Worm (Caenorhabditis elegans): ENCODE results near the gene T03E6.9.
A peak's percentile ranks its signal among the peaks of the same experiment; 100 is the strongest.

T03E6.9 gene

DNA sequence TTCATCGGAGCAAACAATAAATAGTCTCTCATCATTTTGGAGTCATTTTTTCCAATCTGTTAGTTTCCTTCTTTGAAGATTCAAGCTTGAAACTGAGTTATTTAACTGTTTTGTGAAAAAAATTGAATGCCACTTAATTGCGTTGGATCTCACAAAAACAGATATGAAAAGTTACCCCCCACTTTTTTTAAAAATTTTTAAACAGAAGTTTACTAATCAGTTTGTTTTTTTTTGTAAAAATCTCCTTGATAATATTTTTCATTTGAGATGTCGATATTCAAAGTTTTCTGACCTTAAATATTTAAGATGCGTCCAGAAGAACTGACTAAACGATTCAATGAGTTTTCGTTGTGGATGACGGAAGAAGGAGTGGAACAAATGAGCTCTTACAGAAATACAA is 5.8 kb upstream of the T03E6.9 start, which contains the start of gene Y32B12C.1:
Y32B12C.1 (plus strand) TSS at position 301 of the 400 bp plus-strand sequence.
- TF ChIP-seq daf-16 (GFP tag; optimal IDR thresholded peaks at IDR 0.05) (no peak), daf-16 (tag; optimal IDR thresholded peaks at IDR 0.05) (peak; percentile 4), spr-1 (tag; optimal IDR thresholded peaks at IDR 0.05) (no peak)

DNA sequence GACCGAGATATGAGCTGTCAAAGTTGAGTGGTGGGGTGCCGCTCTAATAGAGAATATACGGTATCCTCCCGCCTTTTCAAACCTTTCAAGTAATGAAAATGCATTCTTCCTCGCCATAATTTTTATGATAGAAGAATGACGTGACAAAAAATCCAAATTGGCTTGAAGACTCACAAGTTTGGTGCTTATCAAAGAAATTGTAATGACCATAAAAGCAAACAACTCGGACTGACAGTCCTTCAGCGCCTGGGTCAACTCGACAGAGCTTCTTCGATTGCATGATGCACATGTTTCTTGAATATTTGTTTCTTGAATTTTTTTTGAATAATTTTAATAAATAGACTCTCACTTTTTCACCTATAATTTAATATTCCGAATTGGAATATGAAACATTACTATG is 4.9 kb upstream of the T03E6.9 start:
- TF ChIP-seq daf-16 (GFP tag; optimal IDR thresholded peaks at IDR 0.05) (no peak), daf-16 (tag; optimal IDR thresholded peaks at IDR 0.05) (peak; percentile 43), F26F4.8 (GFP tag; conservative IDR thresholded peaks at IDR 0.05) (no peak), madf-5 (GFP tag; IDR thresholded peaks at IDR 0.05) (no peak), php-3 (GFP tag; IDR thresholded peaks at IDR 0.05) (peak; percentile 67), mes-2 (tag; optimal IDR thresholded peaks at IDR 0.05; ENCODE audit: poor library complexity, severe bottlenecking) (no peak), dve-1 (tag; optimal IDR thresholded peaks at IDR 0.05; ENCODE audit: insufficient read depth) (peak; percentile 33), nhr-11 (tag; optimal IDR thresholded peaks at IDR 0.05) (no peak), dmd-6 (GFP tag; IDR thresholded peaks at IDR 0.05) (peak; percentile 66), set-16 (GFP tag; IDR thresholded peaks at IDR 0.05) (no peak), hlh-11 (tag; optimal IDR thresholded peaks at IDR 0.05) (peak; percentile 44), pqm-1 (tag; optimal IDR thresholded peaks at IDR 0.05) (peak; percentile 51), lin-1 (GFP tag; IDR thresholded peaks at IDR 0.05) (no peak), dpl-1 (GFP tag; optimal IDR thresholded peaks at IDR 0.05) (no peak), egl-27 (tag; optimal IDR thresholded peaks at IDR 0.05) (no peak), nhr-111 (GFP tag; optimal IDR thresholded peaks at IDR 0.05) (no peak), zip-2 (tag; optimal IDR thresholded peaks at IDR 0.05) (no peak)

DNA sequence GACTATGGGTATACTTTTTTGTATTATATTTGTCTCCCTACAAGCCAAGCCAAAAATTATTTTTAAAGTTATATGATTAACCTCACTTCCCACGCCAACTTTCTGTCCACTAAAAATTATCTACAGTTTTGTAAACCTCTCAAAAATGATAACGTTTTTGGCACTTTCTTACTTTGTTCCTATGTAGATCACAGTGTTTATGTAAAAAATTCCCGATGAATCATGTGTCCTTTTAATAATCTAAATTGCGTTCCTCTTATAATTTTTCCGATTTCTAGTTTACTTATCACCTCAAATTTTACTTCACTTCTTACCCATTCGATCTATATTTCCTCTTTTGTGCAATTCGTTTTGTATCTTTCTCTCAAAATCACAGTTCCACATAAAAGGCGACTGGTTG is 3.8 kb upstream of the T03E6.9 start:
- TF ChIP-seq nhr-237 (tag; optimal IDR thresholded peaks at IDR 0.05) (no peak), dve-1 (tag; optimal IDR thresholded peaks at IDR 0.05; ENCODE audit: insufficient read depth) (peak; percentile 44), dmd-6 (GFP tag; IDR thresholded peaks at IDR 0.05) (0 out of 2 replicates have a peak, but pooled peaks have one; percentile 12), ctbp-1 (GFP tag; IDR thresholded peaks at IDR 0.05) (no peak), attf-4 (tag; optimal IDR thresholded peaks at IDR 0.05) (no peak), zip-2 (tag; optimal IDR thresholded peaks at IDR 0.05) (no peak), F37D6.2 (tag; optimal IDR thresholded peaks at IDR 0.05) (no peak), mdl-1 (tag; optimal IDR thresholded peaks at IDR 0.05) (no peak), nhr-102 (tag; optimal IDR thresholded peaks at IDR 0.05) (no peak), mxl-2 (GFP tag; conservative IDR thresholded peaks at IDR 0.05) (no peak), nhr-77 (tag; optimal IDR thresholded peaks at IDR 0.05) (peak; percentile 22), ZK337.2 (GFP tag; IDR thresholded peaks at IDR 0.05) (no peak), F10B5.3 (tag; optimal IDR thresholded peaks at IDR 0.05) (no peak), rbr-2 (tag; optimal IDR thresholded peaks at IDR 0.05) (no peak), Y75B8A.6 (GFP tag; IDR thresholded peaks at IDR 0.05) (no peak), mdt-29 (GFP tag; IDR thresholded peaks at IDR 0.05) (no peak), pqm-1 (tag; optimal IDR thresholded peaks at IDR 0.05) (peak; percentile 11), nhr-28 (tag; optimal IDR thresholded peaks at IDR 0.05) (peak; percentile 46), dpl-1 (GFP tag; optimal IDR thresholded peaks at IDR 0.05) (no peak), ZK546.5 (tag; optimal IDR thresholded peaks at IDR 0.05) (no peak), hmg-1.1 (GFP tag; IDR thresholded peaks at IDR 0.05) (no peak), daf-16 (GFP tag; optimal IDR thresholded peaks at IDR 0.05) (no peak), daf-16 (tag; optimal IDR thresholded peaks at IDR 0.05) (peak; percentile 50), lin-15B (tag; optimal IDR thresholded peaks at IDR 0.05) (no peak)

DNA sequence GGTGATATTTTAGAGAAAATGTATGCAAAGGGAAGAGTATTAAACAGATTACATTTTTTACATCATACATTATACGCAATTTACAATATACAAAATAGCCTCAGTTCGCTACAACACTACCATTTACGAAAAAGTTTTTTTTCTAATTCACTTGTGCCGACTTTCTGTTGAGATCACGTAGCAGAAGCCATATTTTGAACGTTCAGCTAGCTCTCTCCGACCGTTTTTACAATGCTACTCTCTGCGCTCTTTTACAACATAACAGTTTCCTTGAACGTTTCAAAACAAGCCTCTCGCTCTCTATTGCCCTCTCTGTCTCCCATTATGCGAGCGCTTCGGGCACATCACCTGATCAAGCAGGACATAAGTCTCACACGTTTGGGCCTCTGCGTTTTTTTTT is 2.6 kb upstream of the T03E6.9 start, which contains the start of gene T03E6.8:
T03E6.8 (minus strand) TSS at position 101 of the 400 bp plus-strand sequence.
- no peak for TF ChIP-seq gei-8 (GFP tag; optimal IDR thresholded peaks at IDR 0.05)
- no peak for TF ChIP-seq Y105C5A.15 (GFP tag; IDR thresholded peaks at IDR 0.05)
- TF ChIP-seq ztf-11 (tag; optimal IDR thresholded peaks at IDR 0.05) = no peak
- TF ChIP-seq cey-2 (tag; optimal IDR thresholded peaks at IDR 0.05; ENCODE audit: borderline replicate concordance, insufficient read depth) = no peak
